Worm (Caenorhabditis elegans) whole organism, mixed stage, embryonic: ENCODE measurements around the gene srw-108.

ENCODE experiments used
- bed-3 ChIP-seq: fragments of 200-800 bp; sonication (Bioruptor generic); optimal IDR thresholded peaks from 3 replicates; lab custom pipeline; 2018; ENCODE audit warnings: mild to moderate bottlenecking, missing genetic modification characterization, moderate library complexity, missing compliant biosample characterization
- blmp-1 ChIP-seq: fragments of 150-350 bp; optimal IDR thresholded peaks from 2 replicates; lab custom pipeline; 2014; ENCODE audit warnings: missing biosample characterization, missing genetic modification characterization
- ceh-39 ChIP-seq: fragments of 150-350 bp; optimal IDR thresholded peaks from 2 replicates; lab custom pipeline; 2014; ENCODE audit warnings: missing biosample characterization, missing genetic modification characterization
- ces-1 ChIP-seq: fragments of 150-350 bp; optimal IDR thresholded peaks from 2 replicates; lab custom pipeline; 2014; ENCODE audit warnings: missing biosample characterization, missing genetic modification reagents, missing genetic modification characterization
- elt-1 ChIP-seq: sonication (generic microtip); optimal IDR thresholded peaks from 2 replicates; lab custom pipeline; 2017; ENCODE audit warnings: missing genetic modification characterization, mild to moderate bottlenecking, missing compliant biosample characterization, antibody characterized with exemption, moderate library complexity, borderline replicate concordance; ENCODE audit not compliant: insufficient read depth
- ham-2 ChIP-seq: fragments of 200-800 bp; sonication (Bioruptor generic); optimal IDR thresholded peaks from 2 replicates; lab custom pipeline; 2018; ENCODE audit warnings: mild to moderate bottlenecking, missing genetic modification characterization, missing compliant biosample characterization
- lin-13 ChIP-seq: fragments of 150-350 bp; optimal IDR thresholded peaks from 2 replicates; lab custom pipeline; 2014; ENCODE audit warnings: missing biosample characterization, missing genetic modification characterization
- nhr-237 ChIP-seq: fragments of 150-350 bp; optimal IDR thresholded peaks from 2 replicates; lab custom pipeline; 2014; ENCODE audit warnings: missing biosample characterization, missing genetic modification characterization
- pha-4 ChIP-seq: fragments of 150-350 bp; optimal IDR thresholded peaks from 2 replicates; lab custom pipeline; 2018; ENCODE audit warnings: missing biosample characterization, missing genetic modification reagents, missing genetic modification characterization
- snpc-4 ChIP-seq: fragments of 150-350 bp; optimal IDR thresholded peaks from 2 replicates; lab custom pipeline; 2014; ENCODE audit warnings: missing biosample characterization, missing genetic modification characterization
- unc-39 ChIP-seq: fragments of 150-350 bp; optimal IDR thresholded peaks from 2 replicates; lab custom pipeline; 2014; ENCODE audit warnings: missing biosample characterization, missing genetic modification characterization
- unc-62 ChIP-seq: fragments of 150-350 bp; optimal IDR thresholded peaks from 2 replicates; lab custom pipeline; 2014; ENCODE audit warnings: missing biosample characterization, missing genetic modification reagents, missing genetic modification characterization

ce11 chrV:576918-577317, 49.2 kb downstream of the srw-108 start:
- no peak for TF ChIP-seq unc-62 (GFP tag; lab: Kevin White, UChicago)
- TF ChIP-seq blmp-1 (tag; lab: Kevin White, UChicago): no peak
- no peak for TF ChIP-seq ceh-39 (tag; lab: Kevin White, UChicago)
- no peak for TF ChIP-seq bed-3 (GFP tag; lab: Kevin White, UChicago)
- no peak for TF ChIP-seq pha-4 (tag; lab: Kevin White, UChicago)
- TF ChIP-seq unc-39: no peak
- no peak for TF ChIP-seq ces-1 (GFP tag; lab: Kevin White, UChicago)
- no peak for TF ChIP-seq lin-13
- no peak for TF ChIP-seq ham-2 (GFP tag; lab: Kevin White, UChicago)
- no peak for TF ChIP-seq elt-1
- TF ChIP-seq nhr-237: no peak
- TF ChIP-seq snpc-4 (tag; lab: Kevin White, UChicago): no peak
